Worm (Caenorhabditis elegans) whole organism, L4 larva: ENCODE measurements around the gene mxl-3.

ENCODE experiments used
- F44E2.7 ChIP-seq: fragments of 200-800 bp; sonication (Bioruptor generic); IDR thresholded peaks from 2 replicates; pipeline ENCODE4 v2.1.2; 2022; ENCODE audit warnings: missing genetic modification characterization, missing compliant biosample characterization
- F49E8.2 ChIP-seq: sonication (generic microtip); optimal IDR thresholded peaks from 2 replicates; lab custom pipeline; 2016; ENCODE audit warnings: missing compliant biosample characterization, mild to moderate bottlenecking, missing genetic modification characterization, borderline replicate concordance
- R02D3.7 ChIP-seq: fragments of 150-350 bp; sonication (generic microtip); optimal IDR thresholded peaks from 3 replicates; lab custom pipeline; 2014; ENCODE audit warnings: missing biosample characterization, missing genetic modification characterization
- T20F7.1 ChIP-seq: fragments of 200-800 bp; sonication (Bioruptor generic); optimal IDR thresholded peaks from 2 replicates; lab custom pipeline; 2018; ENCODE audit warnings: mild to moderate bottlenecking, missing genetic modification characterization, missing compliant biosample characterization
- ZK546.5 ChIP-seq, 2 experiments: sonication (generic microtip); optimal IDR thresholded peaks; 2 replicates each; lab custom pipeline; 2017; ENCODE audit warnings: missing biosample characterization in 2 of 2, missing genetic modification characterization in 2 of 2
- aha-1 ChIP-seq: fragments of 150-350 bp; peaks from one replicate; lab custom pipeline; 2014; ENCODE audit warnings: missing biosample characterization, missing genetic modification characterization
- ama-1 ChIP-seq: fragments of 150-350 bp; optimal IDR thresholded peaks from 2 replicates; lab custom pipeline; 2014; ENCODE audit warnings: inconsistent platforms, mixed read lengths
- attf-4 ChIP-seq: sonication (generic microtip); optimal IDR thresholded peaks from 3 replicates; lab custom pipeline; 2017; ENCODE audit warnings: missing biosample characterization, missing genetic modification characterization
- ceh-20 ChIP-seq: fragments of 200-800 bp; sonication (Bioruptor generic); IDR thresholded peaks from 2 replicates; pipeline ENCODE4 v1.3.6; 2022; ENCODE audit warnings: missing genetic modification reagents, missing genetic modification characterization, missing compliant biosample characterization
- cey-2 ChIP-seq: sonication (generic microtip); optimal IDR thresholded peaks from 3 replicates; lab custom pipeline; 2017; ENCODE audit warnings: missing genetic modification characterization, mild to moderate bottlenecking, missing compliant biosample characterization, antibody characterized with exemption, borderline replicate concordance; ENCODE audit not compliant: insufficient read depth
- ctbp-1 ChIP-seq: fragments of 200-800 bp; sonication (Bioruptor generic); IDR thresholded peaks from 2 replicates; pipeline ENCODE4 v1.3.6; 2022; ENCODE audit warnings: missing genetic modification reagents, missing genetic modification characterization, missing compliant biosample characterization
- daf-16 ChIP-seq, 3 experiments: sonication (generic microtip); optimal IDR thresholded peaks; 2 replicates each; lab custom pipeline; 2016 to 2017; ENCODE audit warnings: missing genetic modification characterization in 3 of 3, missing genetic modification reagents in 3 of 3, mild to moderate bottlenecking in 2 of 3, missing compliant biosample characterization in 2 of 3, missing biosample characterization in 1 of 3, moderate library complexity in 1 of 3
- dmd-6 ChIP-seq: fragments of 200-800 bp; sonication (Bioruptor generic); IDR thresholded peaks from 2 replicates; pipeline ENCODE4 v1.3.6; 2022; ENCODE audit warnings: missing genetic modification reagents, missing genetic modification characterization, missing compliant biosample characterization
- dmd-9 ChIP-seq: fragments of 200-800 bp; sonication (Bioruptor generic); IDR thresholded peaks from 2 replicates; pipeline ENCODE4 v1.3.6; 2022; ENCODE audit warnings: missing genetic modification reagents, missing genetic modification characterization, missing compliant biosample characterization
- dpl-1 ChIP-seq: fragments of 150-350 bp; optimal IDR thresholded peaks from 2 replicates; lab custom pipeline; 2014; ENCODE audit warnings: missing biosample characterization, missing genetic modification reagents, missing genetic modification characterization
- dve-1 ChIP-seq: sonication (generic microtip); optimal IDR thresholded peaks from 2 replicates; lab custom pipeline; 2017; ENCODE audit warnings: antibody characterized with exemption, mild to moderate bottlenecking, missing genetic modification characterization, missing compliant biosample characterization; ENCODE audit not compliant: insufficient read depth
- egl-43 ChIP-seq: fragments of 200-800 bp; sonication (Bioruptor generic); IDR thresholded peaks from 2 replicates; pipeline ENCODE4 v1.3.6; 2022; ENCODE audit warnings: missing genetic modification reagents, missing genetic modification characterization, missing compliant biosample characterization
- gei-8 ChIP-seq: fragments of 200-800 bp; sonication (Bioruptor generic); optimal IDR thresholded peaks from 2 replicates; lab custom pipeline; 2018; ENCODE audit warnings: mild to moderate bottlenecking, missing genetic modification characterization, missing compliant biosample characterization
- hif-1 ChIP-seq, 2 experiments: sonication (generic microtip); optimal IDR thresholded peaks; 2 replicates each; lab custom pipeline; 2016 to 2017; ENCODE audit warnings: missing compliant biosample characterization in 2 of 2, missing genetic modification characterization in 2 of 2, missing genetic modification reagents in 2 of 2, missing genotype in 2 of 2, mild to moderate bottlenecking in 1 of 2
- hlh-11 ChIP-seq: fragments of 200-800 bp; sonication (Bioruptor generic); optimal IDR thresholded peaks from 2 replicates; lab custom pipeline; 2018; ENCODE audit warnings: mild to moderate bottlenecking, missing genetic modification characterization, missing compliant biosample characterization
- hlh-30 ChIP-seq: sonication (generic microtip); optimal IDR thresholded peaks from 2 replicates; lab custom pipeline; 2017; ENCODE audit warnings: antibody characterized with exemption, mild to moderate bottlenecking, missing genetic modification characterization, missing compliant biosample characterization; ENCODE audit not compliant: insufficient read depth
- lim-7 ChIP-seq: fragments of 200-800 bp; sonication (Bioruptor generic); IDR thresholded peaks from 2 replicates; pipeline ENCODE4 v1.3.6; 2022; ENCODE audit warnings: missing genetic modification characterization, missing compliant biosample characterization
- lin-13 ChIP-seq: fragments of 150-350 bp; optimal IDR thresholded peaks from 2 replicates; lab custom pipeline; 2014; ENCODE audit warnings: missing biosample characterization, missing genetic modification reagents, missing genetic modification characterization
- lin-29 ChIP-seq: fragments of 200-800 bp; sonication (Bioruptor generic); IDR thresholded peaks from 2 replicates; pipeline ENCODE4 v1.3.6; 2022; ENCODE audit warnings: missing genetic modification reagents, missing genetic modification characterization, missing compliant biosample characterization
- lsy-2 ChIP-seq, 2 experiments: fragments of 150-350 bp in 1 of 2; sonication (generic microtip) in 1 of 2; optimal IDR thresholded peaks; 2 replicates each; lab custom pipeline; 2014 to 2017; ENCODE audit warnings: missing biosample characterization in 2 of 2, missing genetic modification characterization in 2 of 2
- mdl-1 ChIP-seq, 2 experiments: fragments of 150-350 bp in 1 of 2; sonication (generic microtip) in 1 of 2; optimal IDR thresholded peaks; 2 replicates each; lab custom pipeline; 2014 to 2017; ENCODE audit warnings: missing biosample characterization in 2 of 2, missing genetic modification characterization in 2 of 2
- mdt-29 ChIP-seq: fragments of 200-800 bp; sonication (Bioruptor generic); IDR thresholded peaks from 2 replicates; pipeline ENCODE4 v1.3.6; 2022; ENCODE audit warnings: missing genetic modification reagents, missing genetic modification characterization, missing compliant biosample characterization
- mep-1 ChIP-seq: fragments of 150-350 bp; sonication (generic microtip); optimal IDR thresholded peaks from 3 replicates; lab custom pipeline; 2014; ENCODE audit warnings: missing biosample characterization, missing genetic modification characterization
- mxl-2 ChIP-seq: fragments of 200-800 bp; sonication (Bioruptor generic); conservative IDR thresholded peaks from 2 replicates; pipeline ENCODE4 v1.3.6; 2022; ENCODE audit warnings: missing genetic modification reagents, missing genetic modification characterization, missing compliant biosample characterization
- mxl-3 ChIP-seq: fragments of 200-800 bp; sonication (Bioruptor generic); optimal IDR thresholded peaks from 2 replicates; lab custom pipeline; 2018; ENCODE audit warnings: mild to moderate bottlenecking, missing genetic modification characterization, missing compliant biosample characterization
- nhr-10 ChIP-seq: fragments of 150-350 bp; optimal IDR thresholded peaks from 2 replicates; lab custom pipeline; 2014; ENCODE audit warnings: missing biosample characterization, missing genetic modification characterization
- nhr-11 ChIP-seq: fragments of 150-350 bp; optimal IDR thresholded peaks from 2 replicates; lab custom pipeline; 2014; ENCODE audit warnings: missing biosample characterization, missing genetic modification characterization
- nhr-111 ChIP-seq: fragments of 200-800 bp; sonication (Bioruptor generic); optimal IDR thresholded peaks from 2 replicates; lab custom pipeline; 2018; ENCODE audit warnings: mild to moderate bottlenecking, missing genetic modification characterization, missing compliant biosample characterization
- nhr-28 ChIP-seq: fragments of 150-350 bp; optimal IDR thresholded peaks from 2 replicates; lab custom pipeline; 2014; ENCODE audit warnings: missing biosample characterization, missing genetic modification characterization
- nhr-48 ChIP-seq: sonication (generic microtip); optimal IDR thresholded peaks from 2 replicates; lab custom pipeline; 2016; ENCODE audit warnings: mild to moderate bottlenecking, missing genetic modification characterization, missing compliant biosample characterization
- nhr-6 ChIP-seq: fragments of 150-350 bp; optimal IDR thresholded peaks from 2 replicates; lab custom pipeline; 2014; ENCODE audit warnings: missing biosample characterization, missing genetic modification characterization
- nhr-76 ChIP-seq: fragments of 150-350 bp; optimal IDR thresholded peaks from 2 replicates; lab custom pipeline; 2014; ENCODE audit warnings: missing biosample characterization, missing genetic modification characterization
- nhr-77 ChIP-seq: fragments of 150-350 bp; optimal IDR thresholded peaks from 2 replicates; lab custom pipeline; 2014; ENCODE audit warnings: missing biosample characterization, missing genetic modification characterization
- php-3 ChIP-seq: fragments of 200-800 bp; sonication (Bioruptor generic); IDR thresholded peaks from 2 replicates; pipeline ENCODE4 v1.3.6; 2022; ENCODE audit warnings: missing genetic modification reagents, missing genetic modification characterization, missing compliant biosample characterization
- sdz-12 ChIP-seq: fragments of 200-800 bp; sonication (Bioruptor generic); optimal IDR thresholded peaks from 2 replicates; lab custom pipeline; 2018; ENCODE audit warnings: mild to moderate bottlenecking, missing genetic modification characterization, missing compliant biosample characterization
- set-16 ChIP-seq: fragments of 200-800 bp; sonication (Bioruptor generic); IDR thresholded peaks from 2 replicates; pipeline ENCODE4 v1.3.6; 2022; ENCODE audit warnings: missing genetic modification reagents, missing genetic modification characterization, missing compliant biosample characterization
- spr-1 ChIP-seq: sonication (generic microtip); optimal IDR thresholded peaks from 2 replicates; lab custom pipeline; 2016; ENCODE audit warnings: mild to moderate bottlenecking, missing genetic modification characterization, missing compliant biosample characterization
- tra-1 ChIP-seq: fragments of 200-800 bp; sonication (Bioruptor generic); IDR thresholded peaks from 2 replicates; pipeline ENCODE4 v1.3.6; 2022; ENCODE audit warnings: missing genetic modification reagents, missing genetic modification characterization, missing compliant biosample characterization
- vab-7 ChIP-seq: fragments of 200-800 bp; sonication (Bioruptor generic); IDR thresholded peaks from 2 replicates; pipeline ENCODE4 v1.3.6; 2022; ENCODE audit warnings: missing genetic modification reagents, missing genetic modification characterization, missing compliant biosample characterization
- zip-2 ChIP-seq: fragments of 150-350 bp; optimal IDR thresholded peaks from 2 replicates; lab custom pipeline; 2014; ENCODE audit warnings: missing biosample characterization, missing genetic modification characterization
- ztf-7 ChIP-seq: fragments of 150-350 bp; optimal IDR thresholded peaks from 2 replicates; lab custom pipeline; 2014; ENCODE audit warnings: missing biosample characterization, missing genetic modification characterization

mxl-3 gene

DNA sequence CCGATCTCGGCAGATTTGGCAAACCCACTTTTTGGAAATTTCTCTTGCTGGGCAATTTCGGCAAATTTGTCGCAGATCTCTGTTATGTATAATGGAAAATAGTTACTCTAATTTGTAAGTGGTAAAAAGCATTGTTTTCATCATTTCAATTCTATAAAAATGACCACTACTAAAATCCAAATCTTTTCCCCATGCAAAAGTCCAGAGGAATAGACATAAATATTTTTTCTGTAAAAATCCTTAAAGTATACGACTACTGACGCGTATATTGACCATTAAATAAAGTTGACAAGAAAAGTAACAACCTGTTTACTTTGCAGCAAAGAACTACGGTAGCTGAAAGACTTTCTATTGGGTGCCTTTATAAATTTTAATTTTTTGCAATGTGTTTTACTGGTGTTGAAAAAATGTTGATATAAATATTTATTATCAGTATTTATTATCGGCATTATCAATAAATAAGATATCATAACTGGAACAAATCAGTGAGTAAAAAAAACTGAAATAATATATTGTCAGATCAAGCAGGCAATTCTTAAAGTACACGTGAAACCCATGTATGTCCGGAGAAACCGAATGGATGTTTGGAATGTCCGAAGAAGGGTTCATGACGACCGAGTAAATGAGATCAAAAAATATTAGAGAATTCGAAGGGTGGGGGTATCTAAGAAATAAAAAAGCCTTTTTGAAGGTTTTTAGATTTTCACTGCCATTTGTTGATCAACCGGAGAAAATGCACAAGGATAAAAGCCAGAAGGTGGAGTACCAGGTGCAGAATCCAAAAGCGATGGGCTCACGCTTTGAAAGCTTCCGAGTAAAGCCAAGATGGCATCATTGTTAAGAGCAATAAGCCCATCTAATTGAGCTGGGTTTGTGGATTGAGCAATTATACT is 1.1 kb downstream of the mxl-3 start (continued):
- TF ChIP-seq lin-13 (GFP tag; lab: Kevin White, UChicago) = peak; percentile 8

- TF ChIP-seq mep-1 (peak; percentile 79), nhr-111 (GFP tag; lab: Kevin White, UChicago) (no peak), nhr-76 (tag; lab: Kevin White, UChicago) (no peak), nhr-6 (tag; lab: Kevin White, UChicago) (peak; percentile 34), egl-43 (GFP tag; lab: Robert Waterston, UW) (no peak), daf-16 (GFP tag; optimal IDR thresholded peaks at IDR 0.05; lab: Kevin White, UChicago) (no peak), daf-16 (tag; optimal IDR thresholded peaks at IDR 0.05; lab: Kevin White, UChicago) (peak; percentile 67), sdz-12 (GFP tag; lab: Kevin White, UChicago) (no peak), php-3 (peak; percentile 30; the same call in 1 of the 2 replicates), hif-1 (tag; optimal IDR thresholded peaks at IDR 0.05; lab: Kevin White, UChicago) (peak in 1 of 2 experiments; percentile 72), mdl-1 (tag; optimal IDR thresholded peaks at IDR 0.05; lab: Kevin White, UChicago) (peak in 1 of 2 experiments; percentile 81), dmd-9 (no peak), lim-7 (GFP tag; lab: Robert Waterston, UW) (no peak), mxl-2 (0 out of 2 replicates have a peak, but pooled peaks have one; percentile 6), hlh-30 (tag; lab: Kevin White, UChicago) (peak; percentile 88), nhr-48 (tag; lab: Kevin White, UChicago) (peak; percentile 78), ctbp-1 (no peak), mdt-29 (0 out of 2 replicates have a peak, but pooled peaks have one; percentile 29), tra-1 (GFP tag; lab: Robert Waterston, UW) (0 out of 2 replicates have a peak, but pooled peaks have one; percentile 12), nhr-28 (tag; lab: Kevin White, UChicago) (peak; percentile 97), hlh-11 (tag; lab: Kevin White, UChicago) (peak; percentile 85), nhr-11 (tag; lab: Kevin White, UChicago) (peak; percentile 42), set-16 (GFP tag; lab: Robert Waterston, UW) (no peak), ceh-20 (GFP tag; lab: Robert Waterston, UW) (peak; percentile 66), lsy-2 (tag; optimal IDR thresholded peaks at IDR 0.05; lab: Kevin White, UChicago) (peak in 1 of 2 experiments; percentile 79), attf-4 (no peak), nhr-10 (tag; lab: Kevin White, UChicago) (peak; percentile 92), dve-1 (tag; lab: Kevin White, UChicago) (peak; percentile 88), T20F7.1 (GFP tag; lab: Kevin White, UChicago) (peak; percentile 56), dpl-1 (GFP tag; lab: Kevin White, UChicago) (peak; percentile 11), cey-2 (tag; lab: Kevin White, UChicago) (peak; percentile 64), R02D3.7 (tag; lab: Kevin White, UChicago) (no peak), spr-1 (tag; lab: Kevin White, UChicago) (no peak), mxl-3 (GFP tag; lab: Kevin White, UChicago) (peak; percentile 98), dmd-6 (GFP tag; lab: Robert Waterston, UW) (peak; percentile 80), lin-29 (GFP tag; lab: Robert Waterston, UW) (no peak), gei-8 (GFP tag; lab: Kevin White, UChicago) (no peak), zip-2 (tag; lab: Kevin White, UChicago) (no peak), ztf-7 (peak; percentile 94), nhr-77 (tag; lab: Kevin White, UChicago) (peak; percentile 35), F44E2.7 (no peak), ZK546.5 (tag; optimal IDR thresholded peaks at IDR 0.05; lab: Kevin White, UChicago) (no peak), F49E8.2 (tag; lab: Kevin White, UChicago) (no peak), vab-7 (GFP tag; lab: Robert Waterston, UW) (no peak), ama-1 (lab: Kevin White, UChicago) (no peak), aha-1 (tag; lab: Kevin White, UChicago) (peak; percentile 93)
Observed at ce11 chrX:13348417-13348816, 2.2 kb downstream of the mxl-3 start.
